Worm (Caenorhabditis elegans): ENCODE results near the gene F53A9.9.

Gene F53A9.9

DNA sequence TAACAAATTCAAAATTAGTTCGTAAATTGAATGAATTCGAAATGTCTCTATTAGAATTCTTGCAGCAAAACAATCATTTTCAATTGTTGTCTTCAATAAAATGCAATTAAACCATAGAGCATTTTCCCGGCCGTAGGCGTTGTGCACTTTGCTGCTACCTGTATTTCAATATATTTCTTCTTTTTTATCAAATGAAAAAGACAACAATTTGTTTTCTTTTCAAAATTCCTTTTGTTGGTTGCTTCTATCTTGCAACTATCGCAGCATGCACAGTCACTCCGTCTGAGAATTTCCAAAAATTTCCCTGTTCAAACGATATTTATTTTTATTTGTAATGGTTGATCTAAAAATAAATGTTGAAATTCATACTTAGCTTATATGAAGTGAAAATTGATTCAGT is 45.4 kb downstream of the F53A9.9 start:
- peak in 1 of 2 experiments; percentile 93 for TF ChIP-seq unc-62 (GFP tag; optimal IDR thresholded peaks at IDR 0.05 in 1 of 2)
- no peak for TF ChIP-seq unc-62 (tag; optimal IDR thresholded peaks at IDR 0.05)
- TF ChIP-seq Y105C5A.15 (GFP tag; IDR thresholded peaks at IDR 0.05), result no peak

- TF ChIP-seq mes-2 (tag; optimal IDR thresholded peaks at IDR 0.05; ENCODE audit: poor library complexity, severe bottlenecking) (peak; percentile 12), lsy-2 (tag; optimal IDR thresholded peaks at IDR 0.05) (peak in 1 of 2 experiments; percentile 12), jun-1 (tag; optimal IDR thresholded peaks at IDR 0.05) (no peak), pqm-1 (tag; optimal IDR thresholded peaks at IDR 0.05) (peak; percentile 29), unc-62 (GFP tag; optimal IDR thresholded peaks at IDR 0.05 in 1 of 2) (peak in 1 of 2 experiments; percentile 59), unc-62 (tag; optimal IDR thresholded peaks at IDR 0.05) (no peak), dve-1 (tag; optimal IDR thresholded peaks at IDR 0.05; ENCODE audit: insufficient read depth) (peak; percentile 93), egl-27 (tag; optimal IDR thresholded peaks at IDR 0.05) (no peak), ceh-20 (GFP tag; IDR thresholded peaks at IDR 0.05) (peak; percentile 42; the same call in 1 of the 2 replicates), vab-7 (GFP tag; IDR thresholded peaks at IDR 0.05) (no peak), mdt-29 (GFP tag; IDR thresholded peaks at IDR 0.05) (peak; percentile 44; the same call in 1 of the 2 replicates), daf-16 (GFP tag; optimal IDR thresholded peaks at IDR 0.05) (no peak), daf-16 (tag; optimal IDR thresholded peaks at IDR 0.05) (peak; percentile 88), dmd-6 (GFP tag; IDR thresholded peaks at IDR 0.05) (peak; percentile 91), mdl-1 (tag; optimal IDR thresholded peaks at IDR 0.05) (peak in 1 of 2 experiments; percentile 78), lin-39 (tag; optimal IDR thresholded peaks at IDR 0.05) (no peak), tra-1 (GFP tag; IDR thresholded peaks at IDR 0.05) (peak; percentile 77), T20F7.1 (GFP tag; optimal IDR thresholded peaks at IDR 0.05) (peak; percentile 14), hlh-11 (tag; optimal IDR thresholded peaks at IDR 0.05) (peak; percentile 81), nhr-102 (tag; optimal IDR thresholded peaks at IDR 0.05) (peak; percentile 53), mxl-3 (GFP tag; optimal IDR thresholded peaks at IDR 0.05) (peak; percentile 72), nhr-48 (tag; optimal IDR thresholded peaks at IDR 0.05) (peak; percentile 68), ZK546.5 (tag; optimal IDR thresholded peaks at IDR 0.05) (no peak), mep-1 (tag; optimal IDR thresholded peaks at IDR 0.05) (peak; percentile 53), nhr-77 (tag; optimal IDR thresholded peaks at IDR 0.05) (peak; percentile 57), dpl-1 (GFP tag; optimal IDR thresholded peaks at IDR 0.05) (peak; percentile 10), rbr-2 (tag; optimal IDR thresholded peaks at IDR 0.05) (no peak), nhr-28 (tag; optimal IDR thresholded peaks at IDR 0.05) (peak; percentile 65), php-3 (GFP tag; IDR thresholded peaks at IDR 0.05) (peak; percentile 59), hlh-30 (tag; optimal IDR thresholded peaks at IDR 0.05; ENCODE audit: insufficient read depth) (peak; percentile 95)
Observed at ce11 chrX:8674514-8674913, 46.0 kb downstream of the F53A9.9 start.

DNA sequence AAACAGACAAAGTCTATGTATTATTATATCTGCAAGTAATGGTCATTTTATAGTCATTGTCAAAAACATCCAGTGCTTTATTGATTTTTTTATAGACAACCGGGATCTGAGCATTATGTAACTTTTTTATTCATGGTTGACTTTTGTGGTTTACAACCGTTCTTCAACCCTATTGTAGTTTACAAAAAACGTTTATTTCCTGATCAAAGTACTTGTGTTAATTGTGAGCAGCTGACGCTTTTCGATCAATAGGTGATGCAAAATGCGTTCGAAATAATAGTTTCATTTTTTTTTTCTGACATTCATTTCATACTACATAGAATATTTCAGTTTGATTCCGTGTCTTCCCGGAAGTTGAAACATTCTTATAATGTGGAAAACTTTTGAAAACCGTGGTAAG is 47.8 kb downstream of the F53A9.9 start, which contains the start of the genes K09E2.2 and K09E2.3:
Gene K09E2.2, plus strand, starts transcription at position 301 of the 400 bp plus-strand sequence.
Gene K09E2.3, plus strand, starts transcription at position 325 of the 400 bp plus-strand sequence.
- TF ChIP-seq zfp-3 (GFP tag; conservative IDR thresholded peaks at IDR 0.05), result no peak
- no peak for TF ChIP-seq dpl-1 (GFP tag; optimal IDR thresholded peaks at IDR 0.05)
- TF ChIP-seq Y105C5A.15 (GFP tag; IDR thresholded peaks at IDR 0.05), result no peak
- no peak for TF ChIP-seq lin-13 (GFP tag; optimal IDR thresholded peaks at IDR 0.05)
- no peak for TF ChIP-seq T26A8.4 (GFP tag; IDR thresholded peaks at IDR 0.05)
- no peak for TF ChIP-seq ZK337.2 (GFP tag; IDR thresholded peaks at IDR 0.05)
- TF ChIP-seq unc-39 (tag; optimal IDR thresholded peaks at IDR 0.05), result no peak
- TF ChIP-seq dmd-6 (GFP tag; IDR thresholded peaks at IDR 0.05), result no peak
- TF ChIP-seq mxl-2 (GFP tag; conservative IDR thresholded peaks at IDR 0.05), result no peak
- TF ChIP-seq daf-19 (GFP tag; conservative IDR thresholded peaks at IDR 0.05), result no peak
- no peak for TF ChIP-seq F37D6.2 (tag; optimal IDR thresholded peaks at IDR 0.05)
- no peak for TF ChIP-seq dmd-9 (GFP tag; IDR thresholded peaks at IDR 0.05)
- no peak for TF ChIP-seq lir-3 (tag; optimal IDR thresholded peaks at IDR 0.05)
- TF ChIP-seq madf-5 (GFP tag; IDR thresholded peaks at IDR 0.05), result no peak
- TF ChIP-seq ceh-44 (GFP tag; IDR thresholded peaks at IDR 0.05), result no peak
- TF ChIP-seq ztf-11 (tag; optimal IDR thresholded peaks at IDR 0.05), result no peak
- TF ChIP-seq nhr-76 (tag; optimal IDR thresholded peaks at IDR 0.05), result no peak
- no peak for TF ChIP-seq aha-1 (tag)

Data from whole organism, L4 larva.